Worm (Caenorhabditis elegans) whole organism, L1 larva: ENCODE measurements around the gene Y44F5A.1.

Experiments used
- C04F5.9 ChIP-seq: sonication (generic microtip); optimal IDR thresholded peaks from 2 replicates; lab custom pipeline; 2016; ENCODE audit warnings: missing genetic modification characterization, missing compliant biosample characterization
- C16A3.4 ChIP-seq: fragments of 150-350 bp; optimal IDR thresholded peaks from 2 replicates; lab custom pipeline; 2014; ENCODE audit warnings: missing biosample characterization, missing genetic modification characterization
- Y116A8C.19 ChIP-seq: sonication (generic microtip); optimal IDR thresholded peaks from 2 replicates; lab custom pipeline; 2016; ENCODE audit warnings: missing compliant biosample characterization, missing genetic modification characterization, borderline replicate concordance
- aha-1 ChIP-seq: fragments of 150-350 bp; optimal IDR thresholded peaks from 2 replicates; lab custom pipeline; 2014; ENCODE audit warnings: missing biosample characterization, missing genetic modification characterization
- ama-1 ChIP-seq: fragments of 150-350 bp; optimal IDR thresholded peaks from 2 replicates; lab custom pipeline; 2014
- blmp-1 ChIP-seq: fragments of 150-350 bp; optimal IDR thresholded peaks from 2 replicates; lab custom pipeline; 2014; ENCODE audit warnings: missing biosample characterization, missing genetic modification characterization
- ceh-82 ChIP-seq, 3 experiments: fragments of 150-350 bp in 1 of 3; sonication (generic microtip) in 2 of 3; optimal IDR thresholded peaks; 2 replicates each; lab custom pipeline; 2014 to 2017; ENCODE audit warnings: missing biosample characterization in 3 of 3, missing genetic modification characterization in 3 of 3
- dpl-1 ChIP-seq, 3 experiments: fragments of 150-350 bp in 2 of 3; sonication (generic microtip) in 1 of 3; optimal IDR thresholded peaks; 2 replicates each; lab custom pipeline; 2014 to 2017; ENCODE audit warnings: missing biosample characterization in 3 of 3, missing genetic modification characterization in 3 of 3, missing genetic modification reagents in 3 of 3
- efl-3 ChIP-seq: fragments of 200-800 bp; sonication (Bioruptor generic); optimal IDR thresholded peaks from 2 replicates; lab custom pipeline; 2018; ENCODE audit warnings: mild to moderate bottlenecking, missing genetic modification characterization, missing compliant biosample characterization
- elt-2 ChIP-seq: sonication (generic microtip); optimal IDR thresholded peaks from 2 replicates; lab custom pipeline; 2016; ENCODE audit warnings: missing genetic modification characterization, mild to moderate bottlenecking, inconsistent platforms, missing compliant biosample characterization, missing genetic modification reagents
- ets-5 ChIP-seq: fragments of 200-800 bp; sonication (Bioruptor generic); IDR thresholded peaks from 2 replicates; pipeline ENCODE4 v1.3.6; 2022; ENCODE audit warnings: missing genetic modification characterization, missing compliant biosample characterization
- fkh-10 ChIP-seq: sonication (generic microtip); optimal IDR thresholded peaks from 2 replicates; lab custom pipeline; 2017; ENCODE audit warnings: missing biosample characterization, missing genetic modification reagents, missing genetic modification characterization
- fos-1 ChIP-seq: fragments of 150-350 bp; optimal IDR thresholded peaks from 2 replicates; lab custom pipeline; 2014; ENCODE audit warnings: missing biosample characterization, missing genetic modification characterization
- hlh-4 ChIP-seq: sonication (generic microtip); optimal IDR thresholded peaks from 2 replicates; lab custom pipeline; 2016; ENCODE audit warnings: mild to moderate bottlenecking, missing genetic modification characterization, missing compliant biosample characterization
- hpl-2 ChIP-seq: fragments of 150-350 bp; optimal IDR thresholded peaks from 2 replicates; lab custom pipeline; 2014; ENCODE audit warnings: missing biosample characterization, missing genetic modification reagents, missing genetic modification characterization
- irx-1 ChIP-seq: sonication (generic microtip); optimal IDR thresholded peaks from 2 replicates; lab custom pipeline; 2016; ENCODE audit warnings: missing genetic modification characterization, missing compliant biosample characterization
- jun-1 ChIP-seq: fragments of 150-350 bp; optimal IDR thresholded peaks from 2 replicates; lab custom pipeline; 2014; ENCODE audit warnings: missing biosample characterization, missing genetic modification reagents, missing genetic modification characterization
- lin-14 ChIP-seq: fragments of 200-800 bp; sonication (Bioruptor generic); optimal IDR thresholded peaks from 2 replicates; lab custom pipeline; 2018; ENCODE audit warnings: mild to moderate bottlenecking, missing genetic modification characterization, moderate library complexity, missing compliant biosample characterization
- lin-15B ChIP-seq: fragments of 150-350 bp; sonication (generic microtip); optimal IDR thresholded peaks from 3 replicates; lab custom pipeline; 2014; ENCODE audit warnings: missing biosample characterization, missing genetic modification characterization
- lin-35 ChIP-seq, 2 experiments: fragments of 150-350 bp; optimal IDR thresholded peaks; 2 replicates each; lab custom pipeline; 2014; ENCODE audit warnings: missing biosample characterization in 2 of 2, missing genetic modification characterization in 2 of 2, missing genetic modification reagents in 2 of 2
- lsy-2 ChIP-seq, 2 experiments: fragments of 150-350 bp; optimal IDR thresholded peaks; 2 replicates each; lab custom pipeline; 2014; ENCODE audit warnings: missing biosample characterization in 2 of 2, missing genetic modification characterization in 2 of 2
- mab-9 ChIP-seq: fragments of 200-800 bp; sonication (Bioruptor generic); IDR thresholded peaks from 2 replicates; pipeline ENCODE4 v1.3.6; 2022; ENCODE audit warnings: missing genetic modification reagents, missing genetic modification characterization, missing compliant biosample characterization
- mdl-1 ChIP-seq, 2 experiments: fragments of 150-350 bp; optimal IDR thresholded peaks; 2 replicates each; lab custom pipeline; 2014 to 2017; ENCODE audit warnings: missing biosample characterization in 2 of 2, missing genetic modification characterization in 2 of 2, inconsistent platforms in 1 of 2
- mef-2 ChIP-seq: fragments of 150-350 bp; optimal IDR thresholded peaks from 2 replicates; lab custom pipeline; 2014; ENCODE audit warnings: missing biosample characterization, missing genetic modification characterization
- nhr-11 ChIP-seq: fragments of 150-350 bp; optimal IDR thresholded peaks from 2 replicates; lab custom pipeline; 2014; ENCODE audit warnings: missing biosample characterization, missing genetic modification characterization
- nhr-19 ChIP-seq: fragments of 200-800 bp; sonication (Bioruptor generic); conservative IDR thresholded peaks from 2 replicates; pipeline ENCODE4 v1.3.6; 2022; ENCODE audit warnings: missing genetic modification characterization, missing compliant biosample characterization
- nhr-237 ChIP-seq: fragments of 150-350 bp; optimal IDR thresholded peaks from 2 replicates; lab custom pipeline; 2014; ENCODE audit warnings: missing biosample characterization, missing genetic modification characterization
- nhr-28 ChIP-seq: fragments of 150-350 bp; optimal IDR thresholded peaks from 2 replicates; lab custom pipeline; 2014; ENCODE audit warnings: missing biosample characterization, missing genetic modification characterization
- nhr-47 ChIP-seq: sonication (generic microtip); optimal IDR thresholded peaks from 2 replicates; lab custom pipeline; 2016; ENCODE audit warnings: mild to moderate bottlenecking, missing genetic modification characterization, moderate library complexity, missing compliant biosample characterization
- rnt-1 ChIP-seq: sonication (generic microtip); optimal IDR thresholded peaks from 2 replicates; lab custom pipeline; 2016; ENCODE audit warnings: mild to moderate bottlenecking, missing genetic modification characterization, moderate library complexity, missing compliant biosample characterization
- sptf-1 ChIP-seq: fragments of 150-350 bp; optimal IDR thresholded peaks from 2 replicates; lab custom pipeline; 2014; ENCODE audit warnings: missing biosample characterization, missing genetic modification characterization
- tlp-1 ChIP-seq: fragments of 150-350 bp; optimal IDR thresholded peaks from 2 replicates; lab custom pipeline; 2014; ENCODE audit warnings: missing biosample characterization, missing genetic modification characterization
- unc-130 ChIP-seq: fragments of 150-350 bp; optimal IDR thresholded peaks from 2 replicates; lab custom pipeline; 2017; ENCODE audit warnings: missing biosample characterization, missing genetic modification characterization, inconsistent platforms
- unc-86 ChIP-seq: sonication (generic microtip); optimal IDR thresholded peaks from 2 replicates; lab custom pipeline; 2016; ENCODE audit warnings: missing genetic modification characterization, missing compliant biosample characterization
- xbp-1 ChIP-seq: sonication (generic microtip); optimal IDR thresholded peaks from 2 replicates; lab custom pipeline; 2016; ENCODE audit warnings: missing genetic modification characterization, missing compliant biosample characterization
- zag-1 ChIP-seq: fragments of 150-350 bp; optimal IDR thresholded peaks from 2 replicates; lab custom pipeline; 2014; ENCODE audit warnings: missing biosample characterization, missing genetic modification characterization
- ztf-4 ChIP-seq: fragments of 150-350 bp; optimal IDR thresholded peaks from 2 replicates; lab custom pipeline; 2014; ENCODE audit warnings: missing biosample characterization, missing genetic modification characterization

Gene Y44F5A.1

DNA sequence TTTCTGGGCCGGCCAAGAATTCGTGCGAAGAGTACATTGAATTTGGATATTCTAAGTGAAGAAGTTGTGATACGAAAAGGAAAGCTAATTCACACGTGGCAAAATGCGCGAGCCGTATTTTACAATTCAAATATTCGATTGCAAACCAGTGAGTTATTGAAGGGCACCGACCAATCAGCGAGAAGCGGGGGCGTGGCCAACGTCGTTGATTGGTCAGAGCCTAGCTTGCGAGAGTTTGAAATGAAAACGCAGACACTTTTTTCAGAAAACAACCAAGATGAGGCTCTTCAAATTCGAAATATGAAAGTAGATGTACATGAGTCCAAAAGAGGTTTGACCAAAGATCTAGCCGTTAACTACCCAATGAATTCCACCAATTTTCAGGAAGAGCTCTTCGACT lies 36.8 kb downstream of the Y44F5A.1 start (continued):
- no peak for TF ChIP-seq lin-35 (GFP tag; optimal IDR thresholded peaks at IDR 0.05; lab: Kevin White, UChicago)
- TF ChIP-seq C16A3.4 (tag; lab: Kevin White, UChicago): no peak

DNA sequence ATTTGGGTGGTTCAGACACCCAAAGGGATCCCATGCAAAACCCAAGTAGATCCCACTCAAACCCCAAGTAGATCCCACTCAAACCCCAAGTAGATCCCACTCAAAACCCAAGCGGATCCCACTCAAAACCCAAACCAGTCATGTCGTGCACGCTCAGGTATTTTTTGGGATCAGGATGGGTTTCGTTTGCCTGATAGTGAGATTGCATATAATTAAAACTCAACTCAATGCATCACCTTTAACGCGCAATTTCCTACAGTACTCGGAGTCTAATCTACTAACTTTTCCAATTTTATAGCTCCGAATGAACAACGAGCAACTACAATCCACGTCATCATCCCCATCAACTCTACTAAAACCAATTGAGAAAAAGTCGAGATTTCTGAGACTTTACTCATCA lies 38.3 kb downstream of the Y44F5A.1 start, which contains the start of gene phlp-2:
Gene phlp-2, plus strand, starts transcription at position 301 of the 400 bp plus-strand sequence.
- TF ChIP-seq ets-5 (GFP tag; lab: Robert Waterston, UW) (no peak), rnt-1 (tag; lab: Kevin White, UChicago) (no peak), nhr-19 (GFP tag; lab: Robert Waterston, UW) (no peak), C16A3.4 (tag; lab: Kevin White, UChicago) (no peak), mdl-1 (tag; optimal IDR thresholded peaks at IDR 0.05; lab: Kevin White, UChicago) (no peak), C04F5.9 (tag; lab: Kevin White, UChicago) (no peak), fos-1 (tag; lab: Kevin White, UChicago) (no peak), mab-9 (GFP tag; lab: Robert Waterston, UW) (no peak), lin-15B (tag; lab: Kevin White, UChicago) (no peak), nhr-237 (tag; lab: Kevin White, UChicago) (no peak), ztf-4 (no peak), zag-1 (tag; lab: Kevin White, UChicago) (no peak), jun-1 (tag; lab: Kevin White, UChicago) (no peak), nhr-47 (no peak), irx-1 (tag; lab: Kevin White, UChicago) (no peak), elt-2 (tag; lab: Kevin White, UChicago) (no peak), aha-1 (tag; lab: Kevin White, UChicago) (no peak), lin-14 (GFP tag; lab: Kevin White, UChicago) (no peak)

DNA sequence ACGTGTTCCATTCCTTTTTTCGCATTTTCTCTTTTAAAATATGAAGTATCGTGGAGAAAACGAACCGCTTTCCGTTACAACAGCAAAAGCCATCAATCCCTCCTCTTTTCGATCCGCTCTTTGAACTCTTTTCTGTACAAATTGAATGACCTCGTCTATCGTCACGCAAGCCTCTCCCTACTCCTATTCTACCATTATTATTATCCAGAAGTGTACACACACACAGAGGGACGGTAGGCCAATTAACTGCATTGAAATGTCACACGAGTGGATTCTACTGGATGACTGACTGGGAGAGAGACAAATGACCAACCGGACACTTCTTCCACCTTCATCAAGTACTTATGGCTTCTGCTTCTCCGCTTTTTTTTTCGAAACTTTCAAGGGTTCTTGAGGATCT lies 39.3 kb downstream of the Y44F5A.1 start:
- TF ChIP-seq fkh-10 (GFP tag; lab: Kevin White, UChicago) (no peak), blmp-1 (tag; lab: Kevin White, UChicago) (peak; percentile 29)

DNA sequence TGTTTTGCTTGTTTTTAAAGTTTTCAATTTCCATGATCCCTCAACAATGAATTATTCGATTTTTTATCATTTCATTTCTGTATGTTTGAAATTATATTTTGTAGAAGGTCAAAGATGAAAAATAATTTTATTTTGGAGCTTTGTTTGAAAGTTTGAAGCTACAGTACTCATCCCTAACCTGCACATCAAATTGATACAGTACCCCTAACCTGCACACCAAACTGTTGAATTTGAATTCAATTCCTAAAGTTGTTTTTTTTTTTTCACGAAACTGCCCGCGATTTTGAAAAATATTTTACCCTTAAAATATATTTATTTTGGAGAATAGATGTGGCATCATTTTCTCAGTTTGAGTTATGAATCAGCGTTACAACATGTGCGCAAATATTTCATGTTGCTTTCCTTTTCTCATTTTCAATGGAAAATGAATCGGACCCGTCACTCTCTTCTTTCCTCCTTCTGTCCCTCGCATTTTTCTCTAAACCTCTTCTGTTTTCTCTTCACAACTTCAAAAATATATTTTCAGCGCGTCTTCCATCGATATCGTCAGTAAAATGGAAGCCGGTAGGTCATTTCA lies 41.6 kb downstream of the Y44F5A.1 start, which contains the start of gene R74.8:
Gene R74.8, plus strand, starts transcription at position 527 of the 577 bp plus-strand sequence.
- TF ChIP-seq lsy-2 (tag; optimal IDR thresholded peaks at IDR 0.05; lab: Kevin White, UChicago) (peak in 1 of 2 experiments; percentile 63), unc-86 (tag; lab: Kevin White, UChicago) (no peak), ceh-82 (tag; optimal IDR thresholded peaks at IDR 0.05; lab: Kevin White, UChicago) (no peak), Y116A8C.19 (tag; lab: Kevin White, UChicago) (no peak), blmp-1 (tag; lab: Kevin White, UChicago) (peak; percentile 28)

DNA sequence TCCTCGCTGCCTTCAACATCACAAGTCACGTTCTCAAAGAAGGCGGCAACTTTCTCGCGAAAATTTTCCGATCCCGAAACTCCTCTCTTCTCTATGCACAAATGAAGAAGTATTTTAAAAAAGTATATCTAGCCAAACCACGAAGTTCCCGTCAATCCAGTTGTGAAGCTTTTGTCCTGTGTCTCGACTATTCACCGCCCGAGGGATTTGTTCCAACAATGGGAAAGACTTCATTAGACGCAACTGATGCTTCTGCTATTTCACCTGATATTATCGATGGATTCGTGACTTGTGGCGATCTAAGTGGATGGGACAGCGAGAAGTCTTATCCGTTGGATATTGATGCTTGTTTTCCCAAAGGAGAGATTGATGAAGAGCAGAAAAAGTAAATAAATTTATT lies 42.5 kb downstream of the Y44F5A.1 start:
- TF ChIP-seq mab-9 (GFP tag; lab: Robert Waterston, UW): no peak
- no peak for TF ChIP-seq tlp-1
- TF ChIP-seq ama-1 (lab: Kevin White, UChicago): no peak
- TF ChIP-seq jun-1 (tag; lab: Kevin White, UChicago): no peak
- no peak for TF ChIP-seq mef-2 (tag; lab: Kevin White, UChicago)
- no peak for TF ChIP-seq efl-3 (GFP tag; lab: Kevin White, UChicago)
- TF ChIP-seq C16A3.4 (tag; lab: Kevin White, UChicago): no peak
- TF ChIP-seq xbp-1 (tag; lab: Kevin White, UChicago): no peak
- no peak for TF ChIP-seq unc-130 (tag; lab: Kevin White, UChicago)
- no peak for TF ChIP-seq hlh-4 (tag; lab: Kevin White, UChicago)
- TF ChIP-seq dpl-1 (GFP tag; optimal IDR thresholded peaks at IDR 0.05; lab: Kevin White, UChicago): no peak
- no peak for TF ChIP-seq ceh-82 (tag; optimal IDR thresholded peaks at IDR 0.05; lab: Kevin White, UChicago)
- TF ChIP-seq nhr-11: no peak
- no peak for TF ChIP-seq sptf-1 (tag; lab: Kevin White, UChicago)
- TF ChIP-seq lsy-2 (tag; optimal IDR thresholded peaks at IDR 0.05; lab: Kevin White, UChicago): no peak
- no peak for TF ChIP-seq zag-1 (tag; lab: Kevin White, UChicago)
- no peak for TF ChIP-seq nhr-28 (tag; lab: Kevin White, UChicago)
- no peak for TF ChIP-seq fkh-10 (GFP tag; lab: Kevin White, UChicago)
- no peak for TF ChIP-seq hpl-2 (GFP tag; lab: Kevin White, UChicago)
